Fruit fly (Drosophila melanogaster): ENCODE measurements around the gene CG43965.
A peak's percentile ranks its signal among the peaks of the same experiment; 100 is the strongest.

Gene CG43965

DNA sequence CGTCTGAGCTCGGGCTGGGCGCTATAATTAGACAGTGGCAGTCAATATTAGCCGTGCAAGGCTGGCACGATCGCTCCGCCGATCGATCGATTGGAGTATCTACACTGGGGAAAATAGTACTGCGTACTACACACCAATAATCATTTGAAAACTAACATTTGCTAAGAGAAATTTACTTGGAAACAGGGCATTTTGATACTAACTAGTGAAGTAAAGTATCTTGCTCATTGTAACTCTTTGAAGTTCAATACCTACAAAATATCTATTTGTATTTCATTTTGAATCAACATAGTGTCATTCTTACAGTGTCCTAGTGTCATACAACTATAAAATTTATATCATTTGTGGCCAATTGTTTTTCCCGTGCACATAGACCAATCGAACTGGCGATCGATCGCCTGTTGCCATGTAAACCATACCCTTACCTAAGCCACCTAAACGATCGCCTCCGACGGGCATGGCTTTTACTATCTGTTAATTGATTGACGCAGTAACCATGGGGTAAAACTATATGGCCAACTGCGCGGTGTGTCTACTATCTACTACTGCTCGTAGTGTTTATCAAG, 24.8 kb downstream of the CG43965 start (continued):
- peak; percentile 47 for TF ChIP-seq CG12104 (GFP tag; optimal IDR thresholded peaks at IDR 0.05)
- TF ChIP-seq CG11695 (GFP tag; IDR thresholded peaks at IDR 0.05) = peak; percentile 74
- TF ChIP-seq Tbp (GFP tag; optimal IDR thresholded peaks at IDR 0.05) = no peak
- TF ChIP-seq CG16779 (GFP tag; IDR thresholded peaks at IDR 0.05) = no peak
- no peak for TF ChIP-seq oc (tag; optimal IDR thresholded peaks at IDR 0.05)
- TF ChIP-seq CG31388 (GFP tag; optimal IDR thresholded peaks at IDR 0.05) = peak; percentile 13
- TF ChIP-seq btn (GFP tag; optimal IDR thresholded peaks at IDR 0.05) = peak; percentile 49
- TF ChIP-seq Kr (GFP tag; optimal IDR thresholded peaks at IDR 0.05) = no peak
- no peak for TF ChIP-seq abd-A (tag; optimal IDR thresholded peaks at IDR 0.05)
- TF ChIP-seq slp2 (GFP tag; optimal IDR thresholded peaks at IDR 0.05) = peak; percentile 82
- TF ChIP-seq Scr (GFP tag; IDR thresholded peaks at IDR 0.05; ENCODE audit: partially characterized antibody) = no peak
- no peak for TF ChIP-seq Doc3 (GFP tag; IDR thresholded peaks at IDR 0.05; ENCODE audit: partially characterized antibody)
- no peak for TF ChIP-seq CG43689 (GFP tag; IDR thresholded peaks at IDR 0.05)
- peak; percentile 89 for TF ChIP-seq CG30403 (GFP tag; optimal IDR thresholded peaks at IDR 0.05)
- peak; percentile 79 for TF ChIP-seq CHES-1-like (GFP tag; optimal IDR thresholded peaks at IDR 0.05)
- peak; percentile 82 for TF ChIP-seq Deaf1 (tag; optimal IDR thresholded peaks at IDR 0.05)
- peak; percentile 68; the same call in 2 of the 3 replicates for TF ChIP-seq zfh1 (GFP tag; IDR thresholded peaks at IDR 0.05)
- TF ChIP-seq sna (GFP tag; IDR thresholded peaks at IDR 0.05; ENCODE audit: partially characterized antibody) = no peak
- TF ChIP-seq slou (GFP tag; optimal IDR thresholded peaks at IDR 0.05) = peak; percentile 49
- peak; percentile 70 for TF ChIP-seq D19A (tag; optimal IDR thresholded peaks at IDR 0.05)
- TF ChIP-seq CG5245 (GFP tag; optimal IDR thresholded peaks at IDR 0.05) = peak; percentile 50
- TF ChIP-seq Taf1 (GFP tag; IDR thresholded peaks at IDR 0.05) = peak; percentile 61; the same call in 1 of the 2 replicates
- peak; percentile 76 for TF ChIP-seq Fer1 (GFP tag; optimal IDR thresholded peaks at IDR 0.05)
- TF ChIP-seq trh (GFP tag; optimal IDR thresholded peaks at IDR 0.05) = peak; percentile 7
- TF ChIP-seq B-H1 (GFP tag; IDR thresholded peaks at IDR 0.05) = peak; percentile 57; the same call in 2 of the 3 replicates
- peak; percentile 57 for TF ChIP-seq ewg (GFP tag; optimal IDR thresholded peaks at IDR 0.05)
- TF ChIP-seq Asciz (GFP tag; optimal IDR thresholded peaks at IDR 0.05) = peak; percentile 65
- peak; percentile 86 for TF ChIP-seq CG7786 (GFP tag; optimal IDR thresholded peaks at IDR 0.05)
- peak; percentile 45 for TF ChIP-seq CG10462 (GFP tag; optimal IDR thresholded peaks at IDR 0.05)
- peak; percentile 54 for TF ChIP-seq Jarid2 (GFP tag; optimal IDR thresholded peaks at IDR 0.05)
- TF ChIP-seq CG13424 (tag; optimal IDR thresholded peaks at IDR 0.05) = peak; percentile 83
- TF ChIP-seq Dad (GFP tag; optimal IDR thresholded peaks at IDR 0.05) = peak; percentile 30
- TF ChIP-seq CG7963 (GFP tag; IDR thresholded peaks at IDR 0.05; ENCODE audit: partially characterized antibody) = no peak
- peak; percentile 67 for TF ChIP-seq odd (GFP tag; optimal IDR thresholded peaks at IDR 0.05)
- TF ChIP-seq dimm (GFP tag; IDR thresholded peaks at IDR 0.05) = peak; percentile 37; the same call in 1 of the 2 replicates
- TF ChIP-seq Neu2 (GFP tag; optimal IDR thresholded peaks at IDR 0.05; ENCODE audit: borderline replicate concordance) = no peak
- TF ChIP-seq CG15479 (GFP tag; optimal IDR thresholded peaks at IDR 0.05) = no peak
- TF ChIP-seq CG2202 (tag; optimal IDR thresholded peaks at IDR 0.05) = peak; percentile 37
- peak; percentile 64; the same call in 2 of the 4 replicates for TF ChIP-seq Gug (GFP tag; IDR thresholded peaks at IDR 0.05)
- peak; percentile 73 for TF ChIP-seq fd3F (GFP tag; optimal IDR thresholded peaks at IDR 0.05)
- TF ChIP-seq usp (GFP tag; optimal IDR thresholded peaks at IDR 0.05) = no peak
- peak; percentile 23 for TF ChIP-seq CG17802 (tag; optimal IDR thresholded peaks at IDR 0.05)
- TF ChIP-seq CG16815 (GFP tag; optimal IDR thresholded peaks at IDR 0.05) = peak; percentile 62
- TF ChIP-seq MTF-1 (GFP tag; optimal IDR thresholded peaks at IDR 0.05; ENCODE audit: borderline replicate concordance) = no peak
- peak; percentile 61 for TF ChIP-seq CG2875 (GFP tag; optimal IDR thresholded peaks at IDR 0.05)
- peak; percentile 45 for TF ChIP-seq CG8089 (GFP tag; optimal IDR thresholded peaks at IDR 0.05)
- peak; percentile 81 for TF ChIP-seq HLH54F (GFP tag; optimal IDR thresholded peaks at IDR 0.05)
- TF ChIP-seq CG4360 (GFP tag; IDR thresholded peaks at IDR 0.05) = no peak
- TF ChIP-seq Hr78 (GFP tag; optimal IDR thresholded peaks at IDR 0.05) = peak in 1 of 2 experiments; percentile 72
